Worm (Caenorhabditis elegans) whole organism, L1 larva: ENCODE data around the gene F55G11.10.

ENCODE experiments used
- Y116A8C.19 ChIP-seq: sonication (generic microtip); optimal IDR thresholded peaks from 2 replicates; lab custom pipeline; 2016; ENCODE audit warnings: missing compliant biosample characterization, missing genetic modification characterization, borderline replicate concordance
- dpl-1 ChIP-seq, 3 experiments: fragments of 150-350 bp in 2 of 3; sonication (generic microtip) in 1 of 3; optimal IDR thresholded peaks; 2 replicates each; lab custom pipeline; 2014 to 2017; ENCODE audit warnings: missing biosample characterization in 3 of 3, missing genetic modification characterization in 3 of 3, missing genetic modification reagents in 3 of 3
- efl-1 ChIP-seq, 4 experiments: fragments of 150-350 bp; optimal IDR thresholded peaks in 3 of 4; peaks in 1 of 4; 1 replicate in 1 of 4; 2 replicates in 3 of 4; lab custom pipeline; 2014; ENCODE audit warnings: missing biosample characterization in 2 of 4, missing genetic modification characterization in 2 of 4, missing genetic modification reagents in 2 of 4
- efl-3 ChIP-seq: fragments of 200-800 bp; sonication (Bioruptor generic); optimal IDR thresholded peaks from 2 replicates; lab custom pipeline; 2018; ENCODE audit warnings: mild to moderate bottlenecking, missing genetic modification characterization, missing compliant biosample characterization
- egl-13 ChIP-seq: sonication (generic microtip); optimal IDR thresholded peaks from 2 replicates; lab custom pipeline; 2016; ENCODE audit warnings: missing genotype, missing genetic modification reagents, missing genetic modification characterization, missing compliant biosample characterization
- egl-27 ChIP-seq, 2 experiments: fragments of 150-350 bp in 1 of 2; sonication (generic microtip); optimal IDR thresholded peaks; 3 replicates each; lab custom pipeline; 2017 to 2018; ENCODE audit warnings: missing biosample characterization in 2 of 2, missing genetic modification characterization in 2 of 2, missing genetic modification reagents in 2 of 2
- elt-2 ChIP-seq: sonication (generic microtip); optimal IDR thresholded peaks from 2 replicates; lab custom pipeline; 2016; ENCODE audit warnings: missing genetic modification characterization, mild to moderate bottlenecking, inconsistent platforms, missing compliant biosample characterization, missing genetic modification reagents
- fkh-10 ChIP-seq: sonication (generic microtip); optimal IDR thresholded peaks from 2 replicates; lab custom pipeline; 2017; ENCODE audit warnings: missing biosample characterization, missing genetic modification reagents, missing genetic modification characterization
- fkh-4 ChIP-seq: sonication (generic microtip); optimal IDR thresholded peaks from 2 replicates; lab custom pipeline; 2016; ENCODE audit warnings: missing compliant biosample characterization, missing genetic modification characterization, borderline replicate concordance
- grh-1 ChIP-seq: fragments of 200-800 bp; sonication (Bioruptor generic); IDR thresholded peaks from 2 replicates; pipeline ENCODE4 v1.3.6; 2022; ENCODE audit warnings: missing genetic modification reagents, missing genetic modification characterization, missing compliant biosample characterization
- hlh-4 ChIP-seq: sonication (generic microtip); optimal IDR thresholded peaks from 2 replicates; lab custom pipeline; 2016; ENCODE audit warnings: mild to moderate bottlenecking, missing genetic modification characterization, missing compliant biosample characterization
- hpl-2 ChIP-seq: fragments of 150-350 bp; optimal IDR thresholded peaks from 2 replicates; lab custom pipeline; 2014; ENCODE audit warnings: missing biosample characterization, missing genetic modification reagents, missing genetic modification characterization
- isw-1 ChIP-seq: fragments of 200-800 bp; sonication (Bioruptor generic); IDR thresholded peaks from 2 replicates; pipeline ENCODE4 v1.3.6; 2022; ENCODE audit warnings: missing genetic modification characterization, missing compliant biosample characterization
- lin-14 ChIP-seq: fragments of 200-800 bp; sonication (Bioruptor generic); optimal IDR thresholded peaks from 2 replicates; lab custom pipeline; 2018; ENCODE audit warnings: mild to moderate bottlenecking, missing genetic modification characterization, moderate library complexity, missing compliant biosample characterization
- lin-35 ChIP-seq, 2 experiments: fragments of 150-350 bp; optimal IDR thresholded peaks; 2 replicates each; lab custom pipeline; 2014; ENCODE audit warnings: missing biosample characterization in 2 of 2, missing genetic modification characterization in 2 of 2, missing genetic modification reagents in 2 of 2
- lin-39 ChIP-seq: fragments of 150-350 bp; optimal IDR thresholded peaks from 2 replicates; lab custom pipeline; 2014; ENCODE audit warnings: missing biosample characterization, missing genetic modification reagents, missing genetic modification characterization
- lir-3 ChIP-seq: sonication (generic microtip); optimal IDR thresholded peaks from 2 replicates; lab custom pipeline; 2016; ENCODE audit warnings: mild to moderate bottlenecking, missing genetic modification characterization, moderate library complexity, missing compliant biosample characterization; ENCODE audit not compliant: poor library complexity
- lsy-2 ChIP-seq, 2 experiments: fragments of 150-350 bp; optimal IDR thresholded peaks; 2 replicates each; lab custom pipeline; 2014; ENCODE audit warnings: missing biosample characterization in 2 of 2, missing genetic modification characterization in 2 of 2
- mef-2 ChIP-seq: fragments of 150-350 bp; optimal IDR thresholded peaks from 2 replicates; lab custom pipeline; 2014; ENCODE audit warnings: missing biosample characterization, missing genetic modification characterization
- mep-1 ChIP-seq: fragments of 150-350 bp; optimal IDR thresholded peaks from 2 replicates; lab custom pipeline; 2014; ENCODE audit warnings: missing biosample characterization, missing genetic modification characterization
- nhr-47 ChIP-seq: sonication (generic microtip); optimal IDR thresholded peaks from 2 replicates; lab custom pipeline; 2016; ENCODE audit warnings: mild to moderate bottlenecking, missing genetic modification characterization, moderate library complexity, missing compliant biosample characterization
- nhr-71 ChIP-seq: sonication (generic microtip); optimal IDR thresholded peaks from 2 replicates; lab custom pipeline; 2016; ENCODE audit warnings: mild to moderate bottlenecking, missing genetic modification characterization, moderate library complexity, missing compliant biosample characterization
- nhr-90 ChIP-seq: sonication (generic microtip); optimal IDR thresholded peaks from 2 replicates; lab custom pipeline; 2016; ENCODE audit warnings: mild to moderate bottlenecking, missing genetic modification characterization, missing compliant biosample characterization; ENCODE audit not compliant: poor library complexity
- pag-3 ChIP-seq: sonication (generic microtip); optimal IDR thresholded peaks from 2 replicates; lab custom pipeline; 2017; ENCODE audit warnings: missing genetic modification characterization, mild to moderate bottlenecking, missing compliant biosample characterization, antibody characterized with exemption, borderline replicate concordance; ENCODE audit not compliant: insufficient read depth
- pax-3 ChIP-seq: fragments of 200-800 bp; sonication (Bioruptor generic); optimal IDR thresholded peaks from 2 replicates; lab custom pipeline; 2018; ENCODE audit warnings: mild to moderate bottlenecking, missing genetic modification characterization, moderate library complexity, missing compliant biosample characterization
- pqm-1 ChIP-seq: sonication (generic microtip); optimal IDR thresholded peaks from 3 replicates; lab custom pipeline; 2017; ENCODE audit warnings: missing biosample characterization, missing genetic modification characterization
- skn-1 ChIP-seq: fragments of 150-350 bp; optimal IDR thresholded peaks from 2 replicates; lab custom pipeline; 2014; ENCODE audit warnings: missing biosample characterization, missing genetic modification characterization
- snpc-4 ChIP-seq: fragments of 150-350 bp; optimal IDR thresholded peaks from 2 replicates; lab custom pipeline; 2014; ENCODE audit warnings: missing biosample characterization, missing genetic modification characterization
- sox-4 ChIP-seq: sonication (generic microtip); optimal IDR thresholded peaks from 2 replicates; lab custom pipeline; 2016; ENCODE audit warnings: missing genetic modification characterization, missing compliant biosample characterization
- sup-37 ChIP-seq: fragments of 200-800 bp; sonication (Bioruptor generic); optimal IDR thresholded peaks from 2 replicates; lab custom pipeline; 2018; ENCODE audit warnings: mild to moderate bottlenecking, missing genetic modification characterization, missing compliant biosample characterization
- swsn-7 ChIP-seq: sonication (generic microtip); optimal IDR thresholded peaks from 2 replicates; lab custom pipeline; 2016; ENCODE audit warnings: missing genetic modification characterization, missing compliant biosample characterization
- tlp-1 ChIP-seq: fragments of 150-350 bp; optimal IDR thresholded peaks from 2 replicates; lab custom pipeline; 2014; ENCODE audit warnings: missing biosample characterization, missing genetic modification characterization
- unc-62 ChIP-seq: fragments of 150-350 bp; optimal IDR thresholded peaks from 2 replicates; lab custom pipeline; 2014; ENCODE audit warnings: missing biosample characterization, missing genetic modification reagents, missing genetic modification characterization
- xbp-1 ChIP-seq: sonication (generic microtip); optimal IDR thresholded peaks from 2 replicates; lab custom pipeline; 2016; ENCODE audit warnings: missing genetic modification characterization, missing compliant biosample characterization
- zip-4 ChIP-seq: fragments of 200-800 bp; sonication (Bioruptor generic); optimal IDR thresholded peaks from 2 replicates; lab custom pipeline; 2018; ENCODE audit warnings: mild to moderate bottlenecking, missing genetic modification characterization, moderate library complexity, missing compliant biosample characterization

F55G11.10 gene

DNA sequence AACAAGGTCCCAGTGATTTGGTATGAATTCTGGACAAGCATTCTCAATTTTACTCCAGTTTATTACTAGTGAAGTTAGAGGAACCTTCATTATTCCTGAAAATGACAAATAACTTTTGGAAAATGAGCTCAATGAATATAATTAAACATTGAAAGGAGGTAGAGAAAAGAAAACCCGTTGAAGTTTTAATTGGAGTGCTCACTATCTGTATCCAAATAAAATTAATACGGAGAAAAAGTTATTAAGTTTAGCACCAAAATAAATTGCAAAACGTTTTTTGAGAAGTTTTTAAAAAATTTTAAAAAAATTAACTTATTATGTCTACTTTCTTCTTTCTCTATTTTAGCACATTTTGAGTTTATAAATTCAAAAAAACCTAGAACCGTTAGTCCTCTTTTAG, 2.1 kb upstream of the F55G11.10 start, which contains the start of gene F55G11.1:
TSS of gene F55G11.1 (minus strand) at position 101 of the 400 bp plus-strand sequence.
- TF ChIP-seq skn-1 (no peak), sup-37 (GFP tag; lab: Kevin White, UChicago) (no peak), unc-62 (GFP tag; lab: Kevin White, UChicago) (no peak), Y116A8C.19 (tag; lab: Kevin White, UChicago) (no peak), efl-3 (GFP tag; lab: Kevin White, UChicago) (no peak), egl-13 (tag; lab: Kevin White, UChicago) (no peak), efl-1 (optimal IDR thresholded peaks at IDR 0.05; lab: Kevin White, UChicago) (no peak), efl-1 (GFP tag; optimal IDR thresholded peaks at IDR 0.05 in 1 of 2; lab: Kevin White, UChicago) (no peak), lin-39 (tag; lab: Kevin White, UChicago) (no peak), pag-3 (no peak)

DNA sequence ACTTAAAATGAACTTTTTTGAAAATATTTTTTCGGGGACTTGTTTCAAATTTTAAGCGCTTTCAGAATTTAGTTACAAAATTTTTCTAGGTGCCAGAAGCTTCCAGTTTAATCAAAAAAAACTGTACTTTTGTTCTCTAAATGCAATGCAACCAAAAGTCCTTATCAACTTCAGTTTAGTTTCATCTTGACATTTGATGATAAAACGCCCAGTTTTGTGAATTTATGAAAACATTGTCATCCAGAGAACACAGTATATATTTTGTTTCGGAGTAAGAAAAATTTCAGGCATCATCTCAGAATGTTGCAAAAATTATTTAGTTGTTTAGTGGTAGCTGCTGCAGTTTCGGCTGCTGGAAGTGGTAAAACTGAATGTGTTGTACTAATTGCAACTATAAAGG, 9.2 kb downstream of the F55G11.10 start, which contains the start of gene F55G11.6:
TSS of gene F55G11.6 (plus strand) at position 301 of the 400 bp plus-strand sequence.
- no peak for TF ChIP-seq mef-2 (tag; lab: Kevin White, UChicago)
- TF ChIP-seq hlh-4 (tag; lab: Kevin White, UChicago) = no peak
- no peak for TF ChIP-seq nhr-71 (tag; lab: Kevin White, UChicago)
- no peak for TF ChIP-seq nhr-47
- no peak for TF ChIP-seq efl-3 (GFP tag; lab: Kevin White, UChicago)
- TF ChIP-seq tlp-1 = no peak
- TF ChIP-seq xbp-1 = no peak
- TF ChIP-seq pqm-1 (tag; lab: Kevin White, UChicago) = no peak
- TF ChIP-seq, all 84 proteins: peak for 0

DNA sequence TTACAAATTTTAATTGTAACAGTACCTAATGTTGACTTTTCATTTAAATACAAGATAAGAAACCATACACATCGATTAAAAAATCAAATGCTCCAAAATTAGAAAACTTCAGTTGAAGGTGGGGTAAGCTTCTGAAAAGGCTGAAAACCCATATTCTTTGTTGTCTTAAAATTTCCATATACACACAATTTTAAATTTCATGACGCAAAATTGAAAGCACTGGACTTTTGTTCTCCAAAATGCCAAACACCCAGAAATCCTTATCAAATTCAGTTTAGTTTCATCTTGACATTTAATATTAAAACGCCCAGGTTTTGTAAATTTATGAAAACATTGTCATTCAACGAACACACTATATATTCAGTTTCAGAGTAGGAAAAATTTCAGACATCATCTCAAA, 11.6 kb downstream of the F55G11.10 start, which contains the start of gene F55G11.7:
TSS of gene F55G11.7 (plus strand) at position 301 of the 400 bp plus-strand sequence.
- TF ChIP-seq efl-1 (optimal IDR thresholded peaks at IDR 0.05; lab: Kevin White, UChicago) (no peak), efl-1 (GFP tag; optimal IDR thresholded peaks at IDR 0.05 in 1 of 2; lab: Kevin White, UChicago) (peak in 1 of 2 experiments; percentile 56), swsn-7 (tag; lab: Kevin White, UChicago) (no peak), lir-3 (tag; lab: Kevin White, UChicago) (no peak), egl-27 (tag; optimal IDR thresholded peaks at IDR 0.05; lab: Kevin White, UChicago) (no peak), grh-1 (GFP tag; lab: Robert Waterston, UW) (no peak)

DNA sequence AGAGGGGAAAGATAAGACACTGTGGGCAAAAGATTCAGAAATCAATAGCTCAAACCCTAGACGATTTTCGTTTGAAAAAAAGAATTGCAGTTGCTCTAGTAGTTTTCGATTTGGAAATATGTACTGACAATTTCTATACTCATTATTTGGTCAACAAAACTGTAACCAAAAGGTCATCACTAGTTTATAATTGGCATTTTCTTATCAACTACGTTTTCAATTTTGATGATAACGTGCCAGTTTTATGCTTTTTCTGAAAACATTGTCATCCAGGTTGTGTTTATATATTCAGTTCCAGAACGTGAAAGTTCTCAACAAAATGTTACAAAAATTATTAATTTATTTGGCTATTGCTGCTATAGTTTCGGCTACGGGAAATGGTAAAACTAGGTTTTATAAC, 14.0 kb downstream of the F55G11.10 start, which contains the start of gene F55G11.8:
TSS of gene F55G11.8 (plus strand) at position 245 of the 400 bp plus-strand sequence.
- TF ChIP-seq lin-39 (tag; lab: Kevin White, UChicago) (no peak), xbp-1 (no peak), Y116A8C.19 (tag; lab: Kevin White, UChicago) (no peak), elt-2 (tag; lab: Kevin White, UChicago) (peak; percentile 65), pax-3 (tag; lab: Kevin White, UChicago) (no peak), pqm-1 (tag; lab: Kevin White, UChicago) (no peak), mep-1 (tag; lab: Kevin White, UChicago) (no peak)

DNA sequence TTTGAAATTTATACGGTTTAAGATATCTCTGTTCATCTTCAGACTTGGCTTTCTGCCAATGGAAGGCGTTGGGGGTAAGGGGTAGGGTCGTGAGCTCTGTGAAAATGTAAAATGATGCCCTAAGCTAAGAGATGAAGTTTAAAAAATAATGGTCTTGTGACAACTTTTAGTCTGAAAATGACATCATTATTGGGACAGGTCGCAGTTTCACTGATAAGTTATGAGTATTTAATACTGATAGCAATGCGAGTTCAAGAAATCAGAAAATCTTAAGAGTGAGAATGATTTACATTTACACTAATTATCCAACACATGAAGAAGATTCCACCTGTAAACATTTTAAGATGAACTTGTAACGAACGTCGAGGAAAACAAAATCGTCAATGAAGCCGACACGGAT, 16.1 kb downstream of the F55G11.10 start:
- TF ChIP-seq isw-1 (GFP tag; lab: Robert Waterston, UW) (no peak), hpl-2 (GFP tag; lab: Kevin White, UChicago) (no peak), nhr-47 (no peak), mef-2 (tag; lab: Kevin White, UChicago) (no peak), zip-4 (GFP tag; lab: Kevin White, UChicago) (no peak), efl-1 (optimal IDR thresholded peaks at IDR 0.05; lab: Kevin White, UChicago) (no peak), efl-1 (GFP tag; optimal IDR thresholded peaks at IDR 0.05 in 1 of 2; lab: Kevin White, UChicago) (peak in 1 of 2 experiments; percentile 15), unc-62 (GFP tag; lab: Kevin White, UChicago) (no peak), snpc-4 (tag; lab: Kevin White, UChicago) (no peak), nhr-90 (tag; lab: Kevin White, UChicago) (no peak), lsy-2 (tag; optimal IDR thresholded peaks at IDR 0.05; lab: Kevin White, UChicago) (no peak), sox-4 (tag; lab: Kevin White, UChicago) (no peak), dpl-1 (GFP tag; optimal IDR thresholded peaks at IDR 0.05; lab: Kevin White, UChicago) (no peak), sup-37 (GFP tag; lab: Kevin White, UChicago) (no peak), fkh-4 (tag; lab: Kevin White, UChicago) (no peak), lin-14 (no peak), fkh-10 (no peak), elt-2 (tag; lab: Kevin White, UChicago) (peak; percentile 74), lin-35 (GFP tag; optimal IDR thresholded peaks at IDR 0.05; lab: Kevin White, UChicago) (no peak)
